Worm (Caenorhabditis elegans): ENCODE measurements around the gene lrch-1.

lrch-1 gene

ce11 chrX:6187848-6188247 is 28.6 kb downstream of the lrch-1 start, which contains the start of gene T13C5.10:
Gene T13C5.10 (plus strand): TSS chrX:6188148.
- TF ChIP-seq W03F9.2 (tag; optimal IDR thresholded peaks at IDR 0.05) (no peak), dao-5 (tag; optimal IDR thresholded peaks at IDR 0.05) (no peak), him-1 (tag; optimal IDR thresholded peaks at IDR 0.05) (no peak)

ce11 chrX:6184709-6185108 is 31.7 kb downstream of the lrch-1 start, which contains the start of gene T13C5.2:
Gene T13C5.2 (plus strand): TSS chrX:6185009.
- TF ChIP-seq W03F9.2 (tag; optimal IDR thresholded peaks at IDR 0.05) = no peak
- no peak for TF ChIP-seq dao-5 (tag; optimal IDR thresholded peaks at IDR 0.05)
- no peak for TF ChIP-seq him-1 (tag; optimal IDR thresholded peaks at IDR 0.05)

DNA sequence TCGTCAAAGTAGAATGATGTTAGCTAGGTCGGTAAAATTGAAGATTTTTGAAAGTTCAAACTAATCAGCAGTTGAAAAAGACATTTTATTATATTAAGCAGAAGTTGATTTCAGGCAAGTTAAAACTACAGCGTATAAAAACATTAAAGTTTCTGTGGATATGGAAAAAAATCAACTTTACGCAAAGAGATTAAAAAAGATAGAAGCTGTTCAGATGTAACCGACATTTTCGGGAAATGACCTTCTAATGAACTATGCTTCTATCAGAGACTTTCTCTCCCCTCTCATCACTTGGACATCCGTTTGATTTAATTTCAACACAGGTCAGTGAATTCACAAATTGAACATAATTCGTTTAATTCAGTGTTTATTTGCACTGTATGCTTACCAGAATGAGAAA is 36.2 kb downstream of the lrch-1 start, which contains the start of gene T13C5.7:
T13C5.7 (plus strand) TSS at position 301 of the 400 bp plus-strand sequence.
- no peak for TF ChIP-seq him-1 (tag; optimal IDR thresholded peaks at IDR 0.05)
- no peak for TF ChIP-seq W03F9.2 (tag; optimal IDR thresholded peaks at IDR 0.05)
- TF ChIP-seq dao-5 (tag; optimal IDR thresholded peaks at IDR 0.05) = no peak

DNA sequence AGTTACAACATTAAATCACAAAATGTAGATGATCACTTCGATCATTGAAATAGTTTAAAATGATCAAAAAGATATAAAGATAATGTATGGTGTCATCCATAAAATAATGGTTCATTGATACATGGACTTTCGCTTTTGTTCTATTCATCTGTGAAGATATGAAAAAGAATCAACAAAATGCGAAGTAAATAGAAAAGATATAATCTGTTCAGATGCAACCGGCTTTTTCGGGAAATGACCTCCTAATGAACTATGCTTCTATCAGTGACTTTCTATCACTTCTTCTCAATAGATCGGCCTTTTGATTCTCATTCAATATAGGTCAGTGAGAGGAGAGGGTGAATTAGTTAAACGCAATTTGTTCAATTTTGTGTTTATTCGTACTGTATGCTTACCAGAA is 37.5 kb downstream of the lrch-1 start:
- TF ChIP-seq him-1 (tag; optimal IDR thresholded peaks at IDR 0.05) = no peak
- TF ChIP-seq dao-5 (tag; optimal IDR thresholded peaks at IDR 0.05) = no peak

ce11 chrX:6177944-6178566 is 38.4 kb downstream of the lrch-1 start, which contains the start of the genes T25B2.4 and T13C5.3:
Gene T25B2.4 (plus strand): TSS chrX:6178244.
Gene T13C5.3 (plus strand): TSS chrX:6178516.
- no peak for TF ChIP-seq him-1 (tag; optimal IDR thresholded peaks at IDR 0.05)

- TF ChIP-seq W03F9.2 (tag; optimal IDR thresholded peaks at IDR 0.05) (no peak), him-1 (tag; optimal IDR thresholded peaks at IDR 0.05) (no peak), dao-5 (tag; optimal IDR thresholded peaks at IDR 0.05) (no peak)
Observed at ce11 chrX:6175829-6176228, 40.6 kb downstream of the lrch-1 start, which contains the start of gene T25B2.3. Gene T25B2.3 (plus strand): TSS chrX:6176129.

- TF ChIP-seq him-1 (tag; optimal IDR thresholded peaks at IDR 0.05) = no peak
- no peak for TF ChIP-seq dao-5 (tag; optimal IDR thresholded peaks at IDR 0.05)
- TF ChIP-seq W03F9.2 (tag; optimal IDR thresholded peaks at IDR 0.05) = no peak
Observed at ce11 chrX:6173656-6174055, 42.8 kb downstream of the lrch-1 start, which contains the start of gene T25B2.1. Gene T25B2.1 (plus strand): TSS chrX:6173956.

- TF ChIP-seq W03F9.2 (tag; optimal IDR thresholded peaks at IDR 0.05) (no peak), him-1 (tag; optimal IDR thresholded peaks at IDR 0.05) (no peak), dao-5 (tag; optimal IDR thresholded peaks at IDR 0.05) (no peak)
Observed at ce11 chrX:6169252-6169651, 47.2 kb downstream of the lrch-1 start, which contains the start of gene T25B2.2. Gene T25B2.2 (plus strand): TSS chrX:6169643.

DNA sequence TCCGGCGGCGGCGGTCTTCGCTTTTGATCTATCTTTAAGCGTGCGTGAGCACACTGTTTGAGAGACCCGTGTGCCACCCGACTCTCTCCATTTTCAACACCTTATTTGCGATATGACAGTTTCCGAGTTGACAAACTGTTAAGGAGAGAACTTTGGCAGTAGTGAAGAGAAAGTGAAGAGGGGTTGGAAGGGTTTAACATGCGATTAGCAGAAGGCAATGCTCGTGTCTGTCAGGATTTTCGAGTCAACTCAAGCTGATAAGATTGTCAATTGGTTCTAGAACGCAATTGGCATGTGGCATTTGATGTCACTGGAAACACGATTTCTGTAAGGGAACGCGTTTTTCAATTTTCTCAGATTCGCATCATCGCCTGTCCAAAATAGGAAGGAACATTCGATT is 49.1 kb downstream of the lrch-1 start:
- no peak for TF ChIP-seq him-1 (tag; optimal IDR thresholded peaks at IDR 0.05)
- TF ChIP-seq dao-5 (tag; optimal IDR thresholded peaks at IDR 0.05) = no peak
- TF ChIP-seq W03F9.2 (tag; optimal IDR thresholded peaks at IDR 0.05) = no peak

- no peak for TF ChIP-seq W03F9.2 (tag; optimal IDR thresholded peaks at IDR 0.05)
- TF ChIP-seq him-1 (tag; optimal IDR thresholded peaks at IDR 0.05) = no peak
- TF ChIP-seq dao-5 (tag; optimal IDR thresholded peaks at IDR 0.05) = no peak
Observed at ce11 chrX:6162037-6162436, 54.4 kb downstream of the lrch-1 start.

- TF ChIP-seq him-1 (tag; optimal IDR thresholded peaks at IDR 0.05) (no peak), W03F9.2 (tag; optimal IDR thresholded peaks at IDR 0.05) (no peak), dao-5 (tag; optimal IDR thresholded peaks at IDR 0.05) (no peak)
Observed at ce11 chrX:6160427-6160826, 56.0 kb downstream of the lrch-1 start, which contains the start of gene odd-2. Gene odd-2 (minus strand): TSS chrX:6160527.

- TF ChIP-seq him-1 (tag; optimal IDR thresholded peaks at IDR 0.05) (no peak), W03F9.2 (tag; optimal IDR thresholded peaks at IDR 0.05) (no peak), dao-5 (tag; optimal IDR thresholded peaks at IDR 0.05) (no peak)
Observed at ce11 chrX:6159562-6159961, 56.9 kb downstream of the lrch-1 start.
